Worm (Caenorhabditis elegans) whole organism, late embryonic: ENCODE results near the gene ZC239.14.

ENCODE experiments used
- C38D4.7 ChIP-seq: fragments of 200-800 bp; sonication (Bioruptor generic); optimal IDR thresholded peaks from 2 replicates; lab custom pipeline; 2018; ENCODE audit warnings: mild to moderate bottlenecking, missing genetic modification characterization, moderate library complexity, missing compliant biosample characterization
- T23F11.4 ChIP-seq: fragments of 200-800 bp; sonication (Bioruptor generic); optimal IDR thresholded peaks from 2 replicates; lab custom pipeline; 2018; ENCODE audit warnings: mild to moderate bottlenecking, missing genetic modification characterization, missing compliant biosample characterization
- ama-1 ChIP-seq: fragments of 150-350 bp; optimal IDR thresholded peaks from 2 replicates; lab custom pipeline; 2014
- ceh-14 ChIP-seq: sonication (generic microtip); optimal IDR thresholded peaks from 2 replicates; lab custom pipeline; 2016; ENCODE audit warnings: missing genotype, missing genetic modification characterization, missing compliant biosample characterization
- ceh-24 ChIP-seq: sonication (generic microtip); optimal IDR thresholded peaks from 2 replicates; lab custom pipeline; 2016; ENCODE audit warnings: mild to moderate bottlenecking, missing genetic modification characterization, missing compliant biosample characterization
- ceh-30 ChIP-seq: fragments of 150-350 bp; optimal IDR thresholded peaks from 2 replicates; lab custom pipeline; 2014; ENCODE audit warnings: missing biosample characterization, missing genetic modification characterization
- ceh-31 ChIP-seq: sonication (generic microtip); optimal IDR thresholded peaks from 2 replicates; lab custom pipeline; 2016; ENCODE audit warnings: missing genetic modification characterization, missing compliant biosample characterization
- ceh-48 ChIP-seq: sonication (generic microtip); optimal IDR thresholded peaks from 2 replicates; lab custom pipeline; 2016; ENCODE audit warnings: missing genetic modification characterization, inconsistent platforms, missing compliant biosample characterization
- ceh-9 ChIP-seq: sonication (generic microtip); optimal IDR thresholded peaks from 2 replicates; lab custom pipeline; 2016; ENCODE audit warnings: mild to moderate bottlenecking, missing genetic modification characterization, inconsistent platforms, missing compliant biosample characterization
- che-1 ChIP-seq: sonication (generic microtip); optimal IDR thresholded peaks from 2 replicates; lab custom pipeline; 2016; ENCODE audit warnings: mild to moderate bottlenecking, missing genetic modification characterization, missing compliant biosample characterization
- elt-2 ChIP-seq: sonication (generic microtip); optimal IDR thresholded peaks from 2 replicates; lab custom pipeline; 2016; ENCODE audit warnings: missing genetic modification reagents, missing genetic modification characterization, missing compliant biosample characterization
- eyg-1 ChIP-seq: sonication (generic microtip); optimal IDR thresholded peaks from 2 replicates; lab custom pipeline; 2016; ENCODE audit warnings: missing genotype, missing genetic modification characterization, missing compliant biosample characterization
- fkh-10 ChIP-seq: fragments of 150-350 bp; optimal IDR thresholded peaks from 2 replicates; lab custom pipeline; 2014; ENCODE audit warnings: missing biosample characterization, missing genetic modification reagents, missing genetic modification characterization
- fkh-6 ChIP-seq: sonication (generic microtip); optimal IDR thresholded peaks from 2 replicates; lab custom pipeline; 2016; ENCODE audit warnings: missing genetic modification characterization, missing compliant biosample characterization
- hlh-13 ChIP-seq: fragments of 200-800 bp; sonication (Bioruptor generic); optimal IDR thresholded peaks from 2 replicates; lab custom pipeline; 2018; ENCODE audit warnings: mild to moderate bottlenecking, missing genetic modification characterization, missing compliant biosample characterization
- hlh-15 ChIP-seq: sonication (generic microtip); optimal IDR thresholded peaks from 2 replicates; lab custom pipeline; 2016; ENCODE audit warnings: missing genetic modification characterization, missing compliant biosample characterization
- hlh-30 ChIP-seq: sonication (generic microtip); optimal IDR thresholded peaks from 2 replicates; lab custom pipeline; 2017; ENCODE audit warnings: antibody characterized with exemption, missing genetic modification characterization, missing compliant biosample characterization; ENCODE audit not compliant: insufficient read depth
- hlh-6 ChIP-seq: sonication (generic microtip); optimal IDR thresholded peaks from 2 replicates; lab custom pipeline; 2016; ENCODE audit warnings: missing genotype, missing genetic modification characterization, missing compliant biosample characterization
- hlh-8 ChIP-seq: sonication (generic microtip); optimal IDR thresholded peaks from 2 replicates; lab custom pipeline; 2016; ENCODE audit warnings: missing genotype, missing genetic modification characterization, missing compliant biosample characterization
- lin-11 ChIP-seq: fragments of 200-800 bp; sonication (Bioruptor generic); optimal IDR thresholded peaks from 2 replicates; lab custom pipeline; 2018; ENCODE audit warnings: mild to moderate bottlenecking, missing genetic modification characterization, missing compliant biosample characterization
- nhr-232 ChIP-seq: sonication (generic microtip); optimal IDR thresholded peaks from 2 replicates; lab custom pipeline; 2016; ENCODE audit warnings: missing genetic modification characterization, missing compliant biosample characterization
- npax-4 ChIP-seq: sonication (generic microtip); optimal IDR thresholded peaks from 2 replicates; lab custom pipeline; 2016; ENCODE audit warnings: missing genetic modification characterization, missing compliant biosample characterization
- pag-3 ChIP-seq: sonication (generic microtip); optimal IDR thresholded peaks from 2 replicates; lab custom pipeline; 2016; ENCODE audit warnings: missing compliant biosample characterization, missing genetic modification characterization, borderline replicate concordance
- pqm-1 ChIP-seq: sonication (generic microtip); optimal IDR thresholded peaks from 2 replicates; lab custom pipeline; 2016; ENCODE audit warnings: missing genetic modification characterization, missing compliant biosample characterization
- ref-2 ChIP-seq: sonication (generic microtip); optimal IDR thresholded peaks from 2 replicates; lab custom pipeline; 2016; ENCODE audit warnings: missing genetic modification characterization, missing compliant biosample characterization
- rnt-1 ChIP-seq: sonication (generic microtip); optimal IDR thresholded peaks from 2 replicates; lab custom pipeline; 2016; ENCODE audit warnings: missing genetic modification characterization, missing compliant biosample characterization
- sox-2 ChIP-seq: fragments of 200-800 bp; sonication (Bioruptor generic); IDR thresholded peaks from 2 replicates; pipeline ENCODE4 v1.3.6; 2022; ENCODE audit warnings: missing genetic modification reagents, missing genetic modification characterization, missing compliant biosample characterization
- syd-9 ChIP-seq: sonication (generic microtip); optimal IDR thresholded peaks from 2 replicates; lab custom pipeline; 2016; ENCODE audit warnings: mild to moderate bottlenecking, missing genetic modification characterization, moderate library complexity, missing compliant biosample characterization
- tbx-2 ChIP-seq: sonication (generic microtip); optimal IDR thresholded peaks from 2 replicates; lab custom pipeline; 2016; ENCODE audit warnings: missing genetic modification characterization, missing compliant biosample characterization
- tbx-7 ChIP-seq: sonication (generic microtip); optimal IDR thresholded peaks from 2 replicates; lab custom pipeline; 2016; ENCODE audit warnings: missing genotype, missing genetic modification characterization, missing compliant biosample characterization
- ttx-3 ChIP-seq: sonication (generic microtip); optimal IDR thresholded peaks from 2 replicates; lab custom pipeline; 2016; ENCODE audit warnings: missing genetic modification reagents, missing genetic modification characterization, missing compliant biosample characterization
- unc-3 ChIP-seq, 2 experiments: fragments of 200-800 bp in 1 of 2; sonication (Bioruptor generic) in 1 of 2; sonication (generic microtip) in 1 of 2; conservative IDR thresholded peaks in 1 of 2; optimal IDR thresholded peaks in 1 of 2; 2 replicates each; pipeline versions ENCODE4 v1.3.6 to Lab custom; 2016 to 2022; ENCODE audit warnings: missing compliant biosample characterization in 2 of 2, missing genetic modification characterization in 2 of 2, missing genetic modification reagents in 1 of 2
- unc-42 ChIP-seq: sonication (generic microtip); optimal IDR thresholded peaks from 2 replicates; lab custom pipeline; 2016; ENCODE audit warnings: missing genotype, missing genetic modification characterization, missing compliant biosample characterization
- unc-86 ChIP-seq: sonication (generic microtip); optimal IDR thresholded peaks from 2 replicates; lab custom pipeline; 2016; ENCODE audit warnings: missing genetic modification characterization, missing compliant biosample characterization
- ztf-16 ChIP-seq: sonication (generic microtip); optimal IDR thresholded peaks from 2 replicates; lab custom pipeline; 2017; ENCODE audit warnings: missing genetic modification characterization, missing compliant biosample characterization

The ZC239.14 gene

DNA sequence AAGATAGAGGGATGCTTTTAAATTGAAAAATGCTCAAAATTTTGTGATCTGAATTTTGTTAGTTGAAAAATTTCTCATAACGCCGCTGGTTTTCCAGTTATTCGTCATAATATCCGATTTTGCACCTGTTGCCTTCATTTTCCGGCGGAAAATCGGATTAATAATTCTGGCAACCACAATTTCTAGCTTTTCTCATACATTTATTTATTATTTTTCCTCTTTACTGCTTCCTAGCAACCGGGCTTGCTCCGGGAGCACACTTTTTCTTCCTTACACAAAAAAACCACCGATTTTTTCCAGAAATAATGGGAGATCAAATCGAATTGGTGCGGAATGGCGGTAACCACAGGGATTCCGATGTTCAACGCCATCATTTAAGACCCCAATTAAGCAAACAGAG is 45.5 kb upstream of the ZC239.14 start, which contains the start of gene F02E11.7:
TSS of gene F02E11.7 (plus strand) at position 301 of the 400 bp plus-strand sequence.
- TF ChIP-seq ama-1 (lab: Kevin White, UChicago), result no peak
- no peak for TF ChIP-seq ceh-30 (tag; lab: Kevin White, UChicago)
- TF ChIP-seq tbx-7 (tag; lab: Kevin White, UChicago), result no peak
- TF ChIP-seq npax-4, result no peak
- TF ChIP-seq fkh-10 (GFP tag; lab: Kevin White, UChicago), result no peak
- TF ChIP-seq fkh-6 (tag; lab: Kevin White, UChicago), result no peak
- TF ChIP-seq unc-42 (tag; lab: Kevin White, UChicago), result no peak
- TF ChIP-seq unc-3 (GFP tag; conservative IDR thresholded peaks at IDR 0.05; lab: Robert Waterston, UW), result no peak
- TF ChIP-seq unc-3 (tag; optimal IDR thresholded peaks at IDR 0.05; lab: Kevin White, UChicago), result no peak
- TF ChIP-seq, all 69 proteins: peak for 0

DNA sequence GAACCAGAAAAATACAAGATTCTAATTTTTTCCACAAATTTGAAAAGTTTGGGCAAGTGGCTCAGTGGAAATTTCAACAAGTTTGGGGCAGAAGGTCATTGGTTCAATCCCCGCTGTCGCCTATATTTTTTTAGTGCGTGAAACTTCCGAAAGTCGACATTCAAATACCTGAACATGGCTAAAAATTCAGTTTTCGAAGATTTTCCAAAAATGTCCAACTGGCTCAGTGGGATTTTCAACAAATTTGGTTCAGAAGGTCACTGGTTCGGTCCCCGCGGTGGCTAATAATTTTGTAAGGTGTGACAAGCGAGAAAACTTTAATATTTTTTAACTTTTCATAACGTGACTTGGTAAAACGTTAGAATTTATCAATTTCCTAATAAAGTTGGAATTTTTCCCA is 42.9 kb upstream of the ZC239.14 start:
- TF ChIP-seq ama-1 (lab: Kevin White, UChicago) (no peak), pag-3 (tag; lab: Kevin White, UChicago) (no peak), ceh-9 (tag; lab: Kevin White, UChicago) (no peak), hlh-13 (GFP tag; lab: Kevin White, UChicago) (no peak), rnt-1 (tag; lab: Kevin White, UChicago) (no peak), ceh-48 (tag; lab: Kevin White, UChicago) (no peak), hlh-6 (no peak), C38D4.7 (GFP tag; lab: Kevin White, UChicago) (no peak), pqm-1 (tag; lab: Kevin White, UChicago) (no peak), hlh-8 (tag; lab: Kevin White, UChicago) (no peak), ceh-24 (tag; lab: Kevin White, UChicago) (no peak), elt-2 (tag; lab: Kevin White, UChicago) (no peak), hlh-15 (tag; lab: Kevin White, UChicago) (no peak), ceh-31 (tag; lab: Kevin White, UChicago) (no peak), T23F11.4 (no peak), tbx-2 (tag; lab: Kevin White, UChicago) (no peak), sox-2 (GFP tag; lab: Robert Waterston, UW) (no peak), ttx-3 (no peak), unc-86 (tag; lab: Kevin White, UChicago) (no peak)

- TF ChIP-seq ttx-3 (no peak), lin-11 (tag; lab: Kevin White, UChicago) (no peak), ceh-24 (tag; lab: Kevin White, UChicago) (no peak), rnt-1 (tag; lab: Kevin White, UChicago) (no peak), eyg-1 (no peak), nhr-232 (tag; lab: Kevin White, UChicago) (no peak), ceh-14 (no peak), ceh-31 (tag; lab: Kevin White, UChicago) (no peak), syd-9 (tag; lab: Kevin White, UChicago) (no peak), ztf-16 (no peak), hlh-30 (tag; lab: Kevin White, UChicago) (no peak), ama-1 (lab: Kevin White, UChicago) (no peak), sox-2 (GFP tag; lab: Robert Waterston, UW) (no peak), che-1 (no peak)
Measured at ce11 chrII:3262504-3262903, 40.7 kb upstream of the ZC239.14 start, which contains the start of gene F02E11.2. Gene F02E11.2, plus strand, starts transcription at chrII:3262804.

DNA sequence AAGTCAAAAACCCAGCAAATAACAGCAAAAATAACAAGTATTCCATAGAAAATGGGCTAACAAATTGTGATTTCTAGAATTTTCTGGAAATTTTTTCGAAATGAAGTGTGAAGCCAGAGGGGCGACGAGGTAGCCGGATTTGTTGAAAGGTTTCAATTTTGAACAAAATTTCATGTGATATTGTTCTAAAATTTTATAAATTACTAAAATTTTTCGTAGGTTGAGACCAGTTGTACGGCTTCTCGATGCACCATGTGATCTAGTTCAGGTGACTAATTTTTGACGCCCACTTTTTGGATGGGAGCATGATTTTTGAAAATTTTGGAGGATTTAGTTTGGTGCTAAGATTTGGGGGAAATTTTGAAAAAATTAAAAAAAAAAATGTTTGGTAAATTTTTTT is 37.4 kb upstream of the ZC239.14 start, which contains the start of gene gcy-19:
TSS of gene gcy-19 (minus strand) at position 101 of the 400 bp plus-strand sequence.
- no peak for TF ChIP-seq pqm-1 (tag; lab: Kevin White, UChicago)
- TF ChIP-seq ref-2 (tag; lab: Kevin White, UChicago), result no peak
- no peak for TF ChIP-seq ama-1 (lab: Kevin White, UChicago)
